Worm (Caenorhabditis elegans) whole organism, mixed stage, embryonic: ENCODE data around the gene H03E18.2.
"Not testable (repeated sequence)": the region's sequence is repeated elsewhere in the genome, so short reads cannot be mapped to it uniquely, and the experiment has no call there.

Experiments used
- M03D4.4 ChIP-seq: sonication (generic microtip); optimal IDR thresholded peaks from 2 replicates; lab custom pipeline; 2017; ENCODE audit warnings: mild to moderate bottlenecking, missing genetic modification characterization, missing compliant biosample characterization
- bed-3 ChIP-seq: fragments of 200-800 bp; sonication (Bioruptor generic); optimal IDR thresholded peaks from 3 replicates; lab custom pipeline; 2018; ENCODE audit warnings: mild to moderate bottlenecking, missing genetic modification characterization, moderate library complexity, missing compliant biosample characterization
- ceh-39 ChIP-seq: fragments of 150-350 bp; optimal IDR thresholded peaks from 2 replicates; lab custom pipeline; 2014; ENCODE audit warnings: missing biosample characterization, missing genetic modification characterization
- ceh-43 ChIP-seq: fragments of 200-800 bp; sonication (Bioruptor generic); optimal IDR thresholded peaks from 2 replicates; lab custom pipeline; 2018; ENCODE audit warnings: mild to moderate bottlenecking, missing genetic modification characterization, moderate library complexity, missing compliant biosample characterization
- ceh-83 ChIP-seq: fragments of 200-800 bp; sonication (Bioruptor generic); optimal IDR thresholded peaks from 2 replicates; lab custom pipeline; 2018; ENCODE audit warnings: mild to moderate bottlenecking, missing genetic modification characterization, missing compliant biosample characterization
- ces-1 ChIP-seq: fragments of 150-350 bp; optimal IDR thresholded peaks from 2 replicates; lab custom pipeline; 2014; ENCODE audit warnings: missing biosample characterization, missing genetic modification reagents, missing genetic modification characterization
- cnd-1 ChIP-seq: fragments of 200-800 bp; sonication (Bioruptor generic); optimal IDR thresholded peaks from 2 replicates; lab custom pipeline; 2018; ENCODE audit warnings: mild to moderate bottlenecking, missing genetic modification characterization, missing compliant biosample characterization
- drap-1 ChIP-seq: fragments of 200-800 bp; sonication (Bioruptor generic); optimal IDR thresholded peaks from 3 replicates; lab custom pipeline; 2018; ENCODE audit warnings: mild to moderate bottlenecking, missing genetic modification characterization, missing compliant biosample characterization
- elt-1 ChIP-seq: sonication (generic microtip); optimal IDR thresholded peaks from 2 replicates; lab custom pipeline; 2017; ENCODE audit warnings: missing genetic modification characterization, mild to moderate bottlenecking, missing compliant biosample characterization, antibody characterized with exemption, moderate library complexity, borderline replicate concordance; ENCODE audit not compliant: insufficient read depth
- flh-1 ChIP-seq: fragments of 200-800 bp; sonication (Bioruptor generic); optimal IDR thresholded peaks from 2 replicates; lab custom pipeline; 2018; ENCODE audit warnings: mild to moderate bottlenecking, missing genetic modification characterization, moderate library complexity, missing compliant biosample characterization
- ham-2 ChIP-seq: fragments of 200-800 bp; sonication (Bioruptor generic); optimal IDR thresholded peaks from 2 replicates; lab custom pipeline; 2018; ENCODE audit warnings: mild to moderate bottlenecking, missing genetic modification characterization, missing compliant biosample characterization
- hlh-1 ChIP-seq: fragments of 150-350 bp; optimal IDR thresholded peaks from 2 replicates; lab custom pipeline; 2014; ENCODE audit warnings: missing biosample characterization, missing genetic modification reagents, missing genetic modification characterization
- lin-13 ChIP-seq: fragments of 150-350 bp; optimal IDR thresholded peaks from 2 replicates; lab custom pipeline; 2014; ENCODE audit warnings: missing biosample characterization, missing genetic modification characterization
- lin-32 ChIP-seq: fragments of 200-800 bp; sonication (Bioruptor generic); optimal IDR thresholded peaks from 2 replicates; lab custom pipeline; 2018; ENCODE audit warnings: mild to moderate bottlenecking, missing genetic modification characterization, missing compliant biosample characterization
- lsy-2 ChIP-seq: fragments of 150-350 bp; optimal IDR thresholded peaks from 2 replicates; lab custom pipeline; 2014; ENCODE audit warnings: missing biosample characterization, missing genetic modification characterization
- mab-5 ChIP-seq: fragments of 150-350 bp; optimal IDR thresholded peaks from 2 replicates; lab custom pipeline; 2014; ENCODE audit warnings: missing biosample characterization, missing genetic modification characterization
- mep-1 ChIP-seq: fragments of 150-350 bp; optimal IDR thresholded peaks from 2 replicates; lab custom pipeline; 2017; ENCODE audit warnings: missing biosample characterization, missing genetic modification reagents, missing genetic modification characterization, inconsistent platforms
- mls-2 ChIP-seq: sonication (generic microtip); optimal IDR thresholded peaks from 2 replicates; lab custom pipeline; 2016; ENCODE audit warnings: mild to moderate bottlenecking, missing genetic modification characterization, moderate library complexity, missing compliant biosample characterization
- nhr-12 ChIP-seq: fragments of 150-350 bp; optimal IDR thresholded peaks from 2 replicates; lab custom pipeline; 2014; ENCODE audit warnings: missing biosample characterization, missing genetic modification characterization
- nhr-237 ChIP-seq: fragments of 150-350 bp; optimal IDR thresholded peaks from 2 replicates; lab custom pipeline; 2014; ENCODE audit warnings: missing biosample characterization, missing genetic modification characterization
- nhr-28 ChIP-seq: fragments of 150-350 bp; optimal IDR thresholded peaks from 2 replicates; lab custom pipeline; 2014; ENCODE audit warnings: missing biosample characterization, missing genetic modification characterization
- nhr-76 ChIP-seq: sonication (generic microtip); optimal IDR thresholded peaks from 2 replicates; lab custom pipeline; 2017; ENCODE audit warnings: missing biosample characterization, missing genetic modification characterization
- pha-4 ChIP-seq: fragments of 150-350 bp; optimal IDR thresholded peaks from 2 replicates; lab custom pipeline; 2018; ENCODE audit warnings: missing biosample characterization, missing genetic modification reagents, missing genetic modification characterization
- sem-2 ChIP-seq: fragments of 200-800 bp; sonication (Bioruptor generic); optimal IDR thresholded peaks from 2 replicates; lab custom pipeline; 2018; ENCODE audit warnings: mild to moderate bottlenecking, missing genetic modification characterization, missing compliant biosample characterization
- snpc-4 ChIP-seq: fragments of 150-350 bp; optimal IDR thresholded peaks from 2 replicates; lab custom pipeline; 2014; ENCODE audit warnings: missing biosample characterization, missing genetic modification characterization
- sptf-1 ChIP-seq: sonication (generic microtip); optimal IDR thresholded peaks from 2 replicates; lab custom pipeline; 2017; ENCODE audit warnings: mild to moderate bottlenecking, missing genetic modification characterization, moderate library complexity, missing compliant biosample characterization
- unc-120 ChIP-seq: sonication (generic microtip); optimal IDR thresholded peaks from 2 replicates; lab custom pipeline; 2017; ENCODE audit warnings: missing genetic modification characterization, missing compliant biosample characterization; ENCODE audit not compliant: poor library complexity, severe bottlenecking
- zip-8 ChIP-seq: fragments of 150-350 bp; optimal IDR thresholded peaks from 2 replicates; lab custom pipeline; 2014; ENCODE audit warnings: missing biosample characterization, missing genetic modification characterization

Gene H03E18.2

ce11 chrX:8545971-8546442 is 25.7 kb upstream of the H03E18.2 start, which contains the start of gene sdha-1:
Gene sdha-1 (minus strand): TSS chrX:8546021.
- TF ChIP-seq ceh-39 (tag; lab: Kevin White, UChicago): peak; percentile 2
- TF ChIP-seq nhr-237 (tag; lab: Kevin White, UChicago): peak; percentile 53
- peak; percentile 50 for TF ChIP-seq unc-120 (tag; lab: Kevin White, UChicago)
- peak; percentile 74 for TF ChIP-seq mep-1 (tag; lab: Kevin White, UChicago)
- peak; percentile 37 for TF ChIP-seq drap-1 (GFP tag; lab: Kevin White, UChicago)
- peak; percentile 54 for TF ChIP-seq hlh-1
- TF ChIP-seq zip-8 (tag; lab: Kevin White, UChicago): no peak
- peak; percentile 71 for TF ChIP-seq lin-13 (tag; lab: Kevin White, UChicago)
- no peak for TF ChIP-seq lin-32 (GFP tag; lab: Kevin White, UChicago)
- no peak for TF ChIP-seq sem-2 (GFP tag; lab: Kevin White, UChicago)
- TF ChIP-seq pha-4: peak; percentile 54
- peak; percentile 6 for TF ChIP-seq cnd-1 (tag; lab: Kevin White, UChicago)

- TF ChIP-seq lin-13 (tag; lab: Kevin White, UChicago); ceh-83 (GFP tag; lab: Kevin White, UChicago); M03D4.4 (tag; lab: Kevin White, UChicago): not testable (repeated sequence)
Measured at ce11 chrX:8541562-8541961, 21.3 kb upstream of the H03E18.2 start, which contains the start of gene nspc-7. Gene nspc-7 (plus strand): TSS chrX:8541862.

- TF ChIP-seq lin-13 (tag; lab: Kevin White, UChicago); bed-3; elt-1 (tag; lab: Kevin White, UChicago): not testable (repeated sequence)
Measured at ce11 chrX:8538262-8538776, 18.0 kb upstream of the H03E18.2 start, which contains the start of the genes nspc-4 and nspc-5. Gene nspc-4 (minus strand): TSS chrX:8538362. Gene nspc-5 (plus strand): TSS chrX:8538726.

- TF ChIP-seq zip-8 (tag; lab: Kevin White, UChicago) (no peak), ces-1 (GFP tag; lab: Kevin White, UChicago) (no peak), drap-1 (GFP tag; lab: Kevin White, UChicago) (no peak), ham-2 (GFP tag; lab: Kevin White, UChicago) (no peak), snpc-4 (tag; lab: Kevin White, UChicago) (no peak), unc-120 (tag; lab: Kevin White, UChicago) (no peak)
- TF ChIP-seq, all 35 proteins: peak for 0
Measured at ce11 chrX:8536791-8537190, 16.5 kb upstream of the H03E18.2 start, which contains the start of gene nspc-3. Gene nspc-3 (plus strand): TSS chrX:8537091.

ce11 chrX:8535006-8535405 is 14.7 kb upstream of the H03E18.2 start, which contains the start of gene nspc-1:
Gene nspc-1 (minus strand): TSS chrX:8535106.
- TF ChIP-seq nhr-12 (tag; lab: Kevin White, UChicago); mab-5 (tag; lab: Kevin White, UChicago); flh-1 (GFP tag; lab: Kevin White, UChicago): not testable (repeated sequence)

ce11 chrX:8527950-8528349 is 7.6 kb upstream of the H03E18.2 start, which contains the start of gene flp-5:
Gene flp-5 (plus strand): TSS chrX:8528250.
- TF ChIP-seq cnd-1 (tag; lab: Kevin White, UChicago): no peak
- no peak for TF ChIP-seq ceh-43 (GFP tag; lab: Kevin White, UChicago)
- no peak for TF ChIP-seq nhr-28 (tag; lab: Kevin White, UChicago)
- TF ChIP-seq pha-4: no peak
- no peak for TF ChIP-seq mls-2
- TF ChIP-seq lsy-2 (tag; lab: Kevin White, UChicago): no peak
- no peak for TF ChIP-seq sptf-1
- no peak for TF ChIP-seq nhr-76 (tag; lab: Kevin White, UChicago)
- TF ChIP-seq ceh-83 (GFP tag; lab: Kevin White, UChicago): no peak
- no peak for TF ChIP-seq flh-1 (GFP tag; lab: Kevin White, UChicago)
- no peak for TF ChIP-seq unc-120 (tag; lab: Kevin White, UChicago)
- TF ChIP-seq, all 35 proteins: peak for 0
